Fruit fly (Drosophila melanogaster): ENCODE results near the gene Rab27.

Gene Rab27

dm6 chrX:1482840-1483518 lies 6.2 kb upstream of the Rab27 start, which contains the start of the genes sta and inc (continued):
- TF ChIP-seq sima (GFP tag; optimal IDR thresholded peaks at IDR 0.05) (no peak), nerfin-1 (tag; optimal IDR thresholded peaks at IDR 0.05) (peak; percentile 85), CG17186 (GFP tag; optimal IDR thresholded peaks at IDR 0.05) (peak; percentile 84), pzg (GFP tag; optimal IDR thresholded peaks at IDR 0.05) (peak; percentile 98), Oli (tag; optimal IDR thresholded peaks at IDR 0.05) (peak; percentile 31), Hr39 (optimal IDR thresholded peaks at IDR 0.05) (no peak), CG31365 (tag; optimal IDR thresholded peaks at IDR 0.05) (peak; percentile 73), CG10267 (tag; optimal IDR thresholded peaks at IDR 0.05) (peak; percentile 94), Rfx (GFP tag; IDR thresholded peaks at IDR 0.05) (peak; percentile 80)

- TF ChIP-seq otp (GFP tag; IDR thresholded peaks at IDR 0.05) (no peak), B-H2 (GFP tag; optimal IDR thresholded peaks at IDR 0.05) (no peak), yki (optimal IDR thresholded peaks at IDR 0.05) (no peak), CG34376 (GFP tag; optimal IDR thresholded peaks at IDR 0.05) (peak; percentile 45), jumu (GFP tag; optimal IDR thresholded peaks at IDR 0.05) (no peak), Med (GFP tag) (no peak), CG10543 (GFP tag; optimal IDR thresholded peaks at IDR 0.05) (peak; percentile 23), ssp (GFP tag; IDR thresholded peaks at IDR 0.05) (no peak), CG12104 (GFP tag; optimal IDR thresholded peaks at IDR 0.05) (no peak), CG3407 (GFP tag; optimal IDR thresholded peaks at IDR 0.05) (no peak), sug (tag; optimal IDR thresholded peaks at IDR 0.05) (peak; percentile 20), Dip3 (GFP tag; optimal IDR thresholded peaks at IDR 0.05) (no peak), vvl (GFP tag; IDR thresholded peaks at IDR 0.05) (no peak), unc-4 (GFP tag; IDR thresholded peaks at IDR 0.05; ENCODE audit: partially characterized antibody) (no peak), CG7271 (tag; optimal IDR thresholded peaks at IDR 0.05) (no peak), nom (GFP tag; optimal IDR thresholded peaks at IDR 0.05) (peak; percentile 4), ash1 (GFP tag; optimal IDR thresholded peaks at IDR 0.05) (no peak), CG34422 (GFP tag; IDR thresholded peaks at IDR 0.05) (no peak), CG15479 (GFP tag; optimal IDR thresholded peaks at IDR 0.05) (peak; percentile 87), CG13894 (tag; optimal IDR thresholded peaks at IDR 0.05) (no peak), CG10321 (GFP tag; IDR thresholded peaks at IDR 0.05) (no peak), NfI (GFP tag; optimal IDR thresholded peaks at IDR 0.05) (no peak), CG3847 (GFP tag; IDR thresholded peaks at IDR 0.05) (no peak), amos (GFP tag; IDR thresholded peaks at IDR 0.05; ENCODE audit: partially characterized antibody) (no peak)
Observed at dm6 chrX:1480426-1480825, 3.7 kb upstream of the Rab27 start.

dm6 chrX:1478276-1479122 lies 1.7 kb upstream of the Rab27 start, which contains the start of gene rush:
Gene rush (plus strand): TSS chrX:1478552.
- TF ChIP-seq gem (tag; optimal IDR thresholded peaks at IDR 0.05) (no peak), CG17829 (tag; optimal IDR thresholded peaks at IDR 0.05) (peak; percentile 49), Hsf (GFP tag; optimal IDR thresholded peaks at IDR 0.05) (peak; percentile 24), Jarid2 (GFP tag; optimal IDR thresholded peaks at IDR 0.05) (no peak), pum (GFP tag; optimal IDR thresholded peaks at IDR 0.05) (peak; percentile 11), CG7271 (tag; optimal IDR thresholded peaks at IDR 0.05) (no peak), psq (GFP tag; optimal IDR thresholded peaks at IDR 0.05) (no peak), mld (GFP tag; IDR thresholded peaks at IDR 0.05; ENCODE audit: partially characterized antibody) (no peak), CG2199 (GFP tag; IDR thresholded peaks at IDR 0.05) (no peak), CG16815 (GFP tag; optimal IDR thresholded peaks at IDR 0.05) (no peak), CG3726 (GFP tag; IDR thresholded peaks at IDR 0.05) (no peak), pros (GFP tag; optimal IDR thresholded peaks at IDR 0.05) (no peak), CG30403 (GFP tag; optimal IDR thresholded peaks at IDR 0.05) (peak; percentile 42), D (optimal IDR thresholded peaks at IDR 0.05) (no peak), D (GFP tag; optimal IDR thresholded peaks at IDR 0.05) (no peak), Sry-δ (GFP tag; optimal IDR thresholded peaks at IDR 0.05) (peak; percentile 42)

Data from whole organism, embryonic.